Worm (Caenorhabditis elegans): Measurements from ENCODE around the gene abts-4.

abts-4 gene

DNA sequence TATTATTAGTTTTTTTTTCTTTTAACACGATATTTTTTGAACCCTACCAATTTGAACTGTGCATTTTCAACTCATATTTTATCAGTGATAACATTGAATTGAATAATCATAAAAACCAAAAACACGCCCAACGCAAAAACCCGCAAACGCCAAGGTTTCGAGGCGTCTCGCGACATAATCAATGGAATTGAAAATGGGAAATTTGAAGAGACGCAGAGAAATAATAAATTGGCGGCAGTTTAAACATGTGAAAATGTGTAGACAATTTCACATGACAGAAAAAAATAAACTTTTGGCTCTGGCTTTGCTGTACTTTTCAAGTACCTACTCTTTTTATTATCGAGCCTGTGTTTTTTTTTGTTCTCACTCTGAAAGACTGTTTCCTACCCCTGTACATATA lies 43.3 kb upstream of the abts-4 start:
- no peak for TF ChIP-seq nhr-25 (tag; optimal IDR thresholded peaks at IDR 0.05)
- no peak for TF ChIP-seq ZK546.5 (tag; optimal IDR thresholded peaks at IDR 0.05)
- TF ChIP-seq ztf-4 (tag; optimal IDR thresholded peaks at IDR 0.05) = no peak
- no peak for TF ChIP-seq zag-1 (tag; optimal IDR thresholded peaks at IDR 0.05)
- no peak for TF ChIP-seq egl-27 (tag; optimal IDR thresholded peaks at IDR 0.05)
- TF ChIP-seq mdl-1 (tag; optimal IDR thresholded peaks at IDR 0.05) = no peak
- TF ChIP-seq nhr-237 (tag; optimal IDR thresholded peaks at IDR 0.05) = no peak
- TF ChIP-seq unc-55 (GFP tag; optimal IDR thresholded peaks at IDR 0.05) = peak; percentile 75
- TF ChIP-seq mab-5 (tag; optimal IDR thresholded peaks at IDR 0.05) = peak; percentile 19
- no peak for TF ChIP-seq ceh-16 (tag; optimal IDR thresholded peaks at IDR 0.05)
- TF ChIP-seq ama-1 (optimal IDR thresholded peaks at IDR 0.05) = peak; percentile 57
- TF ChIP-seq ztf-11 (tag; optimal IDR thresholded peaks at IDR 0.05) = no peak
- no peak for TF ChIP-seq nhr-12 (tag; optimal IDR thresholded peaks at IDR 0.05)
- TF ChIP-seq sma-9 (GFP tag; optimal IDR thresholded peaks at IDR 0.05) = peak; percentile 79
- no peak for TF ChIP-seq sma-9 (tag; optimal IDR thresholded peaks at IDR 0.05)
- TF ChIP-seq dmd-4 (tag; optimal IDR thresholded peaks at IDR 0.05) = no peak
- no peak for TF ChIP-seq unc-62 (GFP tag; optimal IDR thresholded peaks at IDR 0.05)
- TF ChIP-seq alr-1 (tag; optimal IDR thresholded peaks at IDR 0.05) = no peak
- TF ChIP-seq nhr-21 (tag; optimal IDR thresholded peaks at IDR 0.05) = peak; percentile 17
- peak; percentile 57 for TF ChIP-seq fos-1 (tag; optimal IDR thresholded peaks at IDR 0.05)
- no peak for TF ChIP-seq nhr-77 (tag; optimal IDR thresholded peaks at IDR 0.05)
- TF ChIP-seq lin-39 (tag; optimal IDR thresholded peaks at IDR 0.05) = no peak
- no peak for TF ChIP-seq nhr-10 (tag; optimal IDR thresholded peaks at IDR 0.05)
- peak; percentile 92 for TF ChIP-seq gmeb-1 (tag; optimal IDR thresholded peaks at IDR 0.05)
- no peak for TF ChIP-seq sem-4 (tag; optimal IDR thresholded peaks at IDR 0.05)
- no peak for TF ChIP-seq unc-39 (tag; optimal IDR thresholded peaks at IDR 0.05)
- peak in 1 of 2 experiments; percentile 65 for TF ChIP-seq lsy-2 (tag; optimal IDR thresholded peaks at IDR 0.05)
- TF ChIP-seq aly-2 (tag; optimal IDR thresholded peaks at IDR 0.05) = no peak
- TF ChIP-seq lin-13 (GFP tag; optimal IDR thresholded peaks at IDR 0.05) = peak; percentile 30
- TF ChIP-seq sma-3 (GFP tag; optimal IDR thresholded peaks at IDR 0.05) = peak; percentile 12
- no peak for TF ChIP-seq peb-1 (tag; optimal IDR thresholded peaks at IDR 0.05)
- TF ChIP-seq lin-11 (tag; optimal IDR thresholded peaks at IDR 0.05) = peak; percentile 17
- TF ChIP-seq nhr-23 (tag; optimal IDR thresholded peaks at IDR 0.05) = no peak
- TF ChIP-seq crh-2 (tag; optimal IDR thresholded peaks at IDR 0.05) = peak; percentile 64
- TF ChIP-seq skn-1 (tag; optimal IDR thresholded peaks at IDR 0.05) = no peak
- peak; percentile 52 for TF ChIP-seq C34F6.9 (tag; optimal IDR thresholded peaks at IDR 0.05)
- TF ChIP-seq nhr-11 (tag; optimal IDR thresholded peaks at IDR 0.05) = no peak
- no peak for TF ChIP-seq elt-3 (tag; optimal IDR thresholded peaks at IDR 0.05)
- no peak for TF ChIP-seq R02D3.7 (tag; optimal IDR thresholded peaks at IDR 0.05)
- no peak for TF ChIP-seq blmp-1 (tag; optimal IDR thresholded peaks at IDR 0.05; ENCODE audit: insufficient read depth)
- TF ChIP-seq mbf-1 (tag; optimal IDR thresholded peaks at IDR 0.05) = no peak
- no peak for TF ChIP-seq elt-1 (tag; optimal IDR thresholded peaks at IDR 0.05)
- TF ChIP-seq nhr-6 (tag; optimal IDR thresholded peaks at IDR 0.05) = no peak
- no peak for TF ChIP-seq ceh-82 (tag; optimal IDR thresholded peaks at IDR 0.05)
- no peak for TF ChIP-seq ztf-1 (GFP tag; conservative IDR thresholded peaks at IDR 0.05)
- no peak for TF ChIP-seq snpc-4 (tag; optimal IDR thresholded peaks at IDR 0.05)
- TF ChIP-seq F13H6.1 (tag; optimal IDR thresholded peaks at IDR 0.05) = peak; percentile 47
- no peak for TF ChIP-seq Y55F3AM.14 (GFP tag; optimal IDR thresholded peaks at IDR 0.05)
- peak; percentile 47 for TF ChIP-seq nhr-129 (tag; optimal IDR thresholded peaks at IDR 0.05)

Measured in whole organism, L2 larva.